Worm (Caenorhabditis elegans): ENCODE data around the gene glr-8.

Gene glr-8

ce11 chrX:6456567-6456966, 49.2 kb upstream of the glr-8 start, which contains the start of gene pept-1 (continued):
- no peak for TF ChIP-seq ceh-79 (tag; optimal IDR thresholded peaks at IDR 0.05)
- TF ChIP-seq akir-1 (GFP tag; optimal IDR thresholded peaks at IDR 0.05), result no peak
- TF ChIP-seq snpc-1.1 (tag; optimal IDR thresholded peaks at IDR 0.05; ENCODE audit: insufficient read depth), result no peak
- no peak for TF ChIP-seq chd-7 (tag; optimal IDR thresholded peaks at IDR 0.05)
- TF ChIP-seq cebp-1 (GFP tag; IDR thresholded peaks at IDR 0.05), result no peak
- no peak for TF ChIP-seq cebp-1 (tag; optimal IDR thresholded peaks at IDR 0.05)
- no peak for TF ChIP-seq ceh-40 (GFP tag; IDR thresholded peaks at IDR 0.05)
- no peak for TF ChIP-seq aptf-3 (GFP tag; IDR thresholded peaks at IDR 0.05)
- no peak for TF ChIP-seq snpc-3.4 (tag; optimal IDR thresholded peaks at IDR 0.05)
- no peak for TF ChIP-seq F23B12.7 (tag; optimal IDR thresholded peaks at IDR 0.05; ENCODE audit: insufficient read depth)
- TF ChIP-seq cebp-2 (GFP tag; IDR thresholded peaks at IDR 0.05), result no peak
- no peak for TF ChIP-seq xnd-1 (tag; optimal IDR thresholded peaks at IDR 0.05)
- no peak for TF ChIP-seq unc-130 (GFP tag; optimal IDR thresholded peaks at IDR 0.05)
- no peak for TF ChIP-seq egl-44 (GFP tag; IDR thresholded peaks at IDR 0.05)
- TF ChIP-seq rpc-1 (optimal IDR thresholded peaks at IDR 0.05), result no peak
- TF ChIP-seq rpc-1 (tag; optimal IDR thresholded peaks at IDR 0.05), result no peak
- no peak for TF ChIP-seq lin-26 (GFP tag; IDR thresholded peaks at IDR 0.05)
- TF ChIP-seq tbp1 (GFP tag; optimal IDR thresholded peaks at IDR 0.05), result peak; percentile 25
- TF ChIP-seq unc-62 (GFP tag; optimal IDR thresholded peaks at IDR 0.05), result no peak
- no peak for TF ChIP-seq mxl-1 (tag; optimal IDR thresholded peaks at IDR 0.05)
- TF ChIP-seq hmg-1.2 (GFP tag; IDR thresholded peaks at IDR 0.05), result no peak
- no peak for TF ChIP-seq T26A5.8 (tag; optimal IDR thresholded peaks at IDR 0.05)
- no peak for TF ChIP-seq F57C9.4 (tag; optimal IDR thresholded peaks at IDR 0.05)
- TF ChIP-seq B0035.1 (tag; optimal IDR thresholded peaks at IDR 0.05), result no peak
- TF ChIP-seq hrde-1 (tag; optimal IDR thresholded peaks at IDR 0.05; ENCODE audit: borderline replicate concordance), result no peak
- peak; percentile 74 for TF ChIP-seq dox-1 (GFP tag; IDR thresholded peaks at IDR 0.05)
- no peak for TF ChIP-seq B0336.3 (GFP tag; IDR thresholded peaks at IDR 0.05)
- no peak for TF ChIP-seq die-1 (tag; optimal IDR thresholded peaks at IDR 0.05)
- TF ChIP-seq nfya-2 (GFP tag; IDR thresholded peaks at IDR 0.05), result no peak
- TF ChIP-seq let-607 (tag; optimal IDR thresholded peaks at IDR 0.05), result peak; percentile 12 to 13
- no peak for TF ChIP-seq Y67H2A.10 (GFP tag; conservative IDR thresholded peaks at IDR 0.05)
- TF ChIP-seq Y56A3A.18 (GFP tag; IDR thresholded peaks at IDR 0.05), result peak; percentile 70; the same call in 1 of the 2 replicates
- TF ChIP-seq attf-6 (GFP tag; IDR thresholded peaks at IDR 0.05), result no peak
- TF ChIP-seq zim-3 (tag; optimal IDR thresholded peaks at IDR 0.05), result no peak
- TF ChIP-seq pha-4 (tag; optimal IDR thresholded peaks at IDR 0.05), result no peak
- no peak for TF ChIP-seq snpc-1.3 (tag; optimal IDR thresholded peaks at IDR 0.05; ENCODE audit: insufficient read depth)

ce11 chrX:6458001-6458400, 47.8 kb upstream of the glr-8 start:
- TF ChIP-seq T26A5.8 (tag; optimal IDR thresholded peaks at IDR 0.05) (no peak), Y53F4B.3 (GFP tag; IDR thresholded peaks at IDR 0.05) (no peak), pbrm-1 (GFP tag; IDR thresholded peaks at IDR 0.05) (no peak), ceh-91 (GFP tag; IDR thresholded peaks at IDR 0.05) (no peak), him-1 (tag; optimal IDR thresholded peaks at IDR 0.05) (no peak), nfya-1 (tag; optimal IDR thresholded peaks at IDR 0.05; ENCODE audit: borderline replicate concordance, insufficient read depth) (no peak), lin-26 (GFP tag; IDR thresholded peaks at IDR 0.05) (no peak), nfya-2 (GFP tag; IDR thresholded peaks at IDR 0.05) (no peak), let-607 (tag; optimal IDR thresholded peaks at IDR 0.05) (no peak)
